Worm (Caenorhabditis elegans): ENCODE data around the gene sma-4.

Gene sma-4

ce11 chrIII:5846412-5846811 lies 30.4 kb downstream of the sma-4 start:
- no peak for TF ChIP-seq F26F4.8 (GFP tag; conservative IDR thresholded peaks at IDR 0.05)
- TF ChIP-seq pha-4 (GFP tag; IDR thresholded peaks at IDR 0.05), result no peak
- no peak for TF ChIP-seq pha-4 (tag; optimal IDR thresholded peaks at IDR 0.05)
- TF ChIP-seq fkh-10 (GFP tag; optimal IDR thresholded peaks at IDR 0.05), result peak; percentile 63
- TF ChIP-seq zip-2 (tag; optimal IDR thresholded peaks at IDR 0.05), result no peak
- TF ChIP-seq unc-39 (tag; optimal IDR thresholded peaks at IDR 0.05), result no peak
- no peak for TF ChIP-seq F44E2.7 (GFP tag; IDR thresholded peaks at IDR 0.05)
- no peak for TF ChIP-seq nhr-41 (GFP tag; IDR thresholded peaks at IDR 0.05)
- TF ChIP-seq attf-4 (tag; optimal IDR thresholded peaks at IDR 0.05), result no peak
- TF ChIP-seq daf-12 (tag; optimal IDR thresholded peaks at IDR 0.05), result no peak
- TF ChIP-seq ceh-28 (tag; optimal IDR thresholded peaks at IDR 0.05), result no peak
- TF ChIP-seq nhr-48 (tag; optimal IDR thresholded peaks at IDR 0.05), result no peak
- no peak for TF ChIP-seq spr-3 (GFP tag; optimal IDR thresholded peaks at IDR 0.05)
- TF ChIP-seq mdl-1 (tag; optimal IDR thresholded peaks at IDR 0.05), result peak in 1 of 2 experiments; percentile 20
- no peak for TF ChIP-seq mdt-29 (GFP tag; IDR thresholded peaks at IDR 0.05)
- TF ChIP-seq set-16 (GFP tag; IDR thresholded peaks at IDR 0.05), result peak; percentile 10; the same call in 1 of the 2 replicates
- no peak for TF ChIP-seq mxl-3 (GFP tag; optimal IDR thresholded peaks at IDR 0.05)
- TF ChIP-seq hlh-30 (tag; optimal IDR thresholded peaks at IDR 0.05; ENCODE audit: insufficient read depth), result peak; percentile 4
- TF ChIP-seq lsy-2 (tag; optimal IDR thresholded peaks at IDR 0.05), result peak in 1 of 2 experiments; percentile 21
- no peak for TF ChIP-seq F10B5.3 (tag; optimal IDR thresholded peaks at IDR 0.05)
- TF ChIP-seq tra-1 (GFP tag; IDR thresholded peaks at IDR 0.05), result no peak
- no peak for TF ChIP-seq lin-39 (tag; optimal IDR thresholded peaks at IDR 0.05)
- no peak for TF ChIP-seq egl-27 (tag; optimal IDR thresholded peaks at IDR 0.05)
- TF ChIP-seq hmg-1.1 (GFP tag; IDR thresholded peaks at IDR 0.05), result no peak
- TF ChIP-seq lin-38 (GFP tag; IDR thresholded peaks at IDR 0.05), result no peak
- no peak for TF ChIP-seq spr-1 (tag; optimal IDR thresholded peaks at IDR 0.05)
- TF ChIP-seq nhr-237 (tag; optimal IDR thresholded peaks at IDR 0.05), result no peak
- TF ChIP-seq Y105C5A.15 (GFP tag; IDR thresholded peaks at IDR 0.05), result no peak
- TF ChIP-seq ztf-11 (tag; optimal IDR thresholded peaks at IDR 0.05), result no peak
- TF ChIP-seq saeg-2 (GFP tag; IDR thresholded peaks at IDR 0.05), result no peak
- no peak for TF ChIP-seq mep-1 (tag; optimal IDR thresholded peaks at IDR 0.05)
- peak; percentile 7 for TF ChIP-seq aha-1 (tag)
- TF ChIP-seq lim-7 (GFP tag; IDR thresholded peaks at IDR 0.05), result no peak
- no peak for TF ChIP-seq gei-8 (GFP tag; optimal IDR thresholded peaks at IDR 0.05)
- no peak for TF ChIP-seq lin-15B (tag; optimal IDR thresholded peaks at IDR 0.05)
- TF ChIP-seq duxl-1 (tag; optimal IDR thresholded peaks at IDR 0.05; ENCODE audit: poor library complexity), result no peak
- TF ChIP-seq T20F7.1 (GFP tag; optimal IDR thresholded peaks at IDR 0.05), result no peak
- no peak for TF ChIP-seq nhr-28 (tag; optimal IDR thresholded peaks at IDR 0.05)
- TF ChIP-seq rbr-2 (tag; optimal IDR thresholded peaks at IDR 0.05), result no peak
- no peak for TF ChIP-seq ceh-32 (tag; optimal IDR thresholded peaks at IDR 0.05; ENCODE audit: poor library complexity)
- TF ChIP-seq T26A8.4 (GFP tag; IDR thresholded peaks at IDR 0.05), result no peak
- TF ChIP-seq ceh-82 (tag; optimal IDR thresholded peaks at IDR 0.05), result no peak
- TF ChIP-seq nhr-102 (tag; optimal IDR thresholded peaks at IDR 0.05), result no peak
- no peak for TF ChIP-seq sdz-12 (GFP tag; optimal IDR thresholded peaks at IDR 0.05)
- TF ChIP-seq nhr-111 (GFP tag; optimal IDR thresholded peaks at IDR 0.05), result no peak
